Worm (Caenorhabditis elegans): Measurements from ENCODE around the gene pch-2.

DNA sequence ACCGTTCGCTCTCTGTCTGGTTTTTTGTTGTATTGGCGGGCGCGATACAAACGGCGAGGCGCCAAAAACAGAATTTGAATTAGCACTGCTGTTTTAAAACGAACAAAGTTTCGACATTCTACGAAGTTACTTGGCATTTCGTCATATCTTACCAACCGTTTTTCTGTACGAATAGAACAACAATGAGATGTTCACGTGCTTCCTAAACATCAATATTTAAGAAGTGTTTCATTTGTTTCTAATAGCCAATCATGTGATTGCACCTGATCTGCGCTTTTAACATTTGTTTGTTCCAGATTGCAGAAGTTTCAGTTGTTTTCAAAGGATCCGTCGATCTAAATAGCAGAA is 29.1 kb upstream of the pch-2 start:
- no peak for TF ChIP-seq med-1 (GFP tag; optimal IDR thresholded peaks at IDR 0.05; ENCODE audit: insufficient read depth)
- TF ChIP-seq flt-1 (GFP tag; IDR thresholded peaks at IDR 0.05): no peak
- TF ChIP-seq ztf-23 (GFP tag; IDR thresholded peaks at IDR 0.05): no peak
- no peak for TF ChIP-seq T22C8.4 (GFP tag; IDR thresholded peaks at IDR 0.05)
- no peak for TF ChIP-seq klf-2 (GFP tag; conservative IDR thresholded peaks at IDR 0.05)
- no peak for TF ChIP-seq tab-1 (GFP tag; IDR thresholded peaks at IDR 0.05)
- no peak for TF ChIP-seq cog-1 (tag; optimal IDR thresholded peaks at IDR 0.05)
